Worm (Caenorhabditis elegans) whole organism, L3 larva: ENCODE results near the gene mbr-1.

Source experiments
- ama-1 ChIP-seq: fragments of 150-350 bp; optimal IDR thresholded peaks from 2 replicates; lab custom pipeline; 2018
- elt-3 ChIP-seq, 3 experiments: fragments of 150-350 bp in 1 of 3; sonication (generic microtip) in 2 of 3; optimal IDR thresholded peaks; 2 replicates in 2 of 3; 4 replicates in 1 of 3; lab custom pipeline; 2014 to 2017; ENCODE audit warnings: missing biosample characterization in 3 of 3, missing genetic modification characterization in 3 of 3
- fos-1 ChIP-seq: fragments of 150-350 bp; optimal IDR thresholded peaks from 2 replicates; lab custom pipeline; 2014; ENCODE audit warnings: missing biosample characterization, missing genetic modification characterization
- lin-15B ChIP-seq: fragments of 150-350 bp; optimal IDR thresholded peaks from 2 replicates; lab custom pipeline; 2014; ENCODE audit warnings: missing biosample characterization, missing genetic modification characterization
- mdl-1 ChIP-seq: fragments of 150-350 bp; optimal IDR thresholded peaks from 2 replicates; lab custom pipeline; 2014; ENCODE audit warnings: missing biosample characterization, missing genetic modification characterization
- nhr-11 ChIP-seq: fragments of 150-350 bp; optimal IDR thresholded peaks from 2 replicates; lab custom pipeline; 2014; ENCODE audit warnings: missing biosample characterization, missing genetic modification characterization
- nhr-237 ChIP-seq: fragments of 150-350 bp; optimal IDR thresholded peaks from 2 replicates; lab custom pipeline; 2014; ENCODE audit warnings: missing biosample characterization, missing genetic modification characterization
- pha-4 ChIP-seq: fragments of 150-350 bp; optimal IDR thresholded peaks from 2 replicates; lab custom pipeline; 2014; ENCODE audit warnings: missing biosample characterization, missing genetic modification reagents, missing genetic modification characterization
- unc-62 ChIP-seq: fragments of 150-350 bp; sonication (generic microtip); optimal IDR thresholded peaks from 4 replicates; lab custom pipeline; 2014; ENCODE audit warnings: missing biosample characterization, missing genetic modification reagents, missing genetic modification characterization
- ztf-11 ChIP-seq: fragments of 150-350 bp; optimal IDR thresholded peaks from 2 replicates; lab custom pipeline; 2014; ENCODE audit warnings: missing biosample characterization, missing genetic modification characterization

- TF ChIP-seq elt-3 (tag; optimal IDR thresholded peaks at IDR 0.05; lab: Kevin White, UChicago) (no peak), nhr-11 (no peak), unc-62 (GFP tag; lab: Kevin White, UChicago) (no peak), fos-1 (tag; lab: Kevin White, UChicago) (no peak), lin-15B (no peak), pha-4 (tag; lab: Kevin White, UChicago) (no peak), mdl-1 (tag; lab: Kevin White, UChicago) (no peak), ama-1 (lab: Kevin White, UChicago) (no peak), nhr-237 (tag; lab: Kevin White, UChicago) (no peak), ztf-11 (tag; lab: Kevin White, UChicago) (no peak)
Measured at ce11 chrX:10717019-10717418, 4.8 kb downstream of the mbr-1 start, which contains the start of gene T01C1.4.
